Fruit fly (Drosophila melanogaster) whole organism, pupa: ENCODE measurements around the gene CG18478.
"Not testable (repeated sequence)": the region's sequence is repeated elsewhere in the genome, so short reads cannot be mapped to it uniquely, and the experiment has no call there.

Experiments used
- CG10348 ChIP-seq: fragments of 200-800 bp; sonication (Bioruptor generic); IDR thresholded peaks from 2 replicates; pipeline ENCODE4 v1.3.6; 2022; ENCODE audit warnings: missing biosample characterization, missing genetic modification characterization
- CG12605 ChIP-seq: fragments of 200-800 bp; sonication (Bioruptor generic); IDR thresholded peaks from 2 replicates; pipeline ENCODE4 v1.3.6; 2022; ENCODE audit warnings: missing biosample characterization, missing genetic modification characterization
- CG13204 ChIP-seq: fragments of 200-800 bp; sonication (Bioruptor generic); optimal IDR thresholded peaks from 2 replicates; lab custom pipeline; 2018; ENCODE audit warnings: missing biosample characterization, mild to moderate bottlenecking, missing genetic modification characterization, moderate library complexity
- CG14655 ChIP-seq: fragments of 200-800 bp; sonication (Bioruptor generic); optimal IDR thresholded peaks from 3 replicates; lab custom pipeline; 2017; ENCODE audit warnings: mild to moderate bottlenecking, missing biosample characterization, missing genetic modification reagents, missing genetic modification characterization
- CG15710 ChIP-seq: fragments of 200-800 bp; sonication (Bioruptor generic); optimal IDR thresholded peaks from 2 replicates; lab custom pipeline; 2018; ENCODE audit warnings: missing biosample characterization, mild to moderate bottlenecking, missing genetic modification characterization, moderate library complexity
- CG17806 ChIP-seq: fragments of 200-800 bp; sonication (Bioruptor generic); optimal IDR thresholded peaks from 2 replicates; lab custom pipeline; 2018; ENCODE audit warnings: missing biosample characterization, mild to moderate bottlenecking, missing genetic modification characterization, moderate library complexity
- CG32121 ChIP-seq: fragments of 200-800 bp; sonication (Bioruptor generic); IDR thresholded peaks from 2 replicates; pipeline ENCODE4 v1.3.6; 2022; ENCODE audit warnings: missing biosample characterization, missing genetic modification characterization
- CG34367 ChIP-seq: fragments of 200-800 bp; sonication (Bioruptor generic); optimal IDR thresholded peaks from 2 replicates; lab custom pipeline; 2018; ENCODE audit warnings: missing biosample characterization, mild to moderate bottlenecking, missing genetic modification characterization
- CG4496 ChIP-seq: fragments of 200-800 bp; sonication (Bioruptor generic); IDR thresholded peaks from 3 replicates; pipeline ENCODE4 v1.3.6; 2022; ENCODE audit warnings: missing biosample characterization, missing genetic modification characterization
- CG8159 ChIP-seq: fragments of 200-800 bp; sonication (Bioruptor generic); optimal IDR thresholded peaks from 3 replicates; lab custom pipeline; 2018; ENCODE audit warnings: missing biosample characterization, mild to moderate bottlenecking, missing genetic modification characterization, moderate library complexity
- CG8301 ChIP-seq: fragments of 200-800 bp; sonication (Bioruptor generic); optimal IDR thresholded peaks from 2 replicates; lab custom pipeline; 2018; ENCODE audit warnings: missing biosample characterization, mild to moderate bottlenecking, missing genetic modification characterization
- D1 ChIP-seq: fragments of 200-800 bp; sonication (Bioruptor generic); optimal IDR thresholded peaks from 2 replicates; lab custom pipeline; 2018; ENCODE audit warnings: missing biosample characterization, mild to moderate bottlenecking, missing genetic modification characterization, moderate library complexity
- Ets98B ChIP-seq: fragments of 200-800 bp; sonication (Bioruptor generic); IDR thresholded peaks from 2 replicates; pipeline ENCODE4 v1.3.6; 2022; ENCODE audit warnings: missing biosample characterization, missing genetic modification characterization
- Pif1B ChIP-seq: fragments of 200-800 bp; sonication (Bioruptor generic); optimal IDR thresholded peaks from 3 replicates; lab custom pipeline; 2016; ENCODE audit warnings: missing biosample characterization, missing genetic modification characterization
- fd96Ca ChIP-seq: fragments of 200-800 bp; sonication (Bioruptor generic); IDR thresholded peaks from 3 replicates; pipeline ENCODE4 v1.3.6; 2022; ENCODE audit warnings: missing biosample characterization, missing genetic modification characterization

The CG18478 gene

DNA sequence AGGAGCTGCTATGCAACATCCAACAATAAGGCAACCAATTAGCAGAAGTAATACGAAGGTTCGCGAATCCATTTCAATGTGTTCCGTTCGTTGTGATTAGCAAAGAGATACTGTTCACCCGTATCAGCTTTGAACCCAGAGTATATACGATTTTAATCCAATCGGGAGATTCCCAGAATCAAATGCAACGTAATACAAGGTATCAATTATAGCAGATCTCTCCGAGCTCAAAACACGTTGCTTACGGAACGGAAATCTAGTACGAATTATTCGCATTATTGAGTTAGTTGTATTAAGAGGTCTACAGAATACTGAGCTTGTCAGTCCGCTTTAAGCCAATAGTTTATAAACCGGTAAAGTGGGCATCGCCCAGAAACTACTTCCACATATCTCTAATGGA is 10.6 kb upstream of the CG18478 start, which contains the start of gene CG44141:
TSS of gene CG44141 (minus strand) at position 101 of the 400 bp plus-strand sequence.
- TF ChIP-seq CG34367 (tag; lab: Kevin White, UChicago); Ets98B (GFP tag; lab: Robert Waterston, UW); CG4496: not testable (repeated sequence)

DNA sequence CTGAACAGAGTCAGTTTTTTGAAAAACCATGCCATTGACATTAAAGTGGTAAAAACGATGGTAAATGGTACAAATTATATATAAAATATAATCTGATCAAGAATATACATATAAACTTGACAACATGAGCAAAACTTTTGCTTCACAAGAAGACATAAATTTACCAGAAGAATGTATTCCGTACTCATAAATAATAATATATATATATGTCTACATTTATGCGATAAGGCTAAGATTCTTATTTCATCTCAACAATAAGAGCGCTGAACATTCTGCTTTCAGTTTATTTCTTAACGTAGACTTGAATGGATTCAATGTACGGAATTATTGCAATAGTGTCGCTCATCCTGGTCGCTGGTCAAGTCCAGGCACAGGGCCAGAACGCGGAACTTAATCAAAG is 9.2 kb upstream of the CG18478 start, which contains the start of gene CG18477:
TSS of gene CG18477 (plus strand) at position 301 of the 400 bp plus-strand sequence.
- TF ChIP-seq CG13204 (GFP tag; lab: Kevin White, UChicago); CG4496; CG8159 (tag; lab: Kevin White, UChicago): not testable (repeated sequence)

DNA sequence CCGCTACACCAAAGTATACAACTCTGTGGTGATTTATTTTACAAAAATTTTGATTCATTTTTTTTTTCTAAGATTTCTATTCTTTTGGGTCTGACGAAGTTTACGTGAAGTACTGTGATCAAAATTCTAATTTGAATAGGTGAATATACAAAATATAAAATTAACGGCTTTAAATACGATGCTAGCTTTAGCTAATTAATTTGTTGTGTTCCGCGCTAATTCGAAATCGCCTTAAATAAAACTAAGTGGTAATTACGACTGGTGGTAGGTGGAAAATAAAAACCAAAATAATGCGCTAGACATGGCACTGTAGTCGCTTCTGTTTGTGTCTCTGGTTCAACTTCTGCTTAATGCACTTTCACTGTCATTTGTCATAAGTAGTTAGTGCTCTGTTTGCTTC is 6.0 kb downstream of the CG18478 start, which contains the start of gene CG43923:
TSS of gene CG43923 (minus strand) at position 101 of the 400 bp plus-strand sequence.
- TF ChIP-seq CG4496; Pif1B (GFP tag; lab: Kevin White, UChicago); CG14655 (GFP tag; lab: Kevin White, UChicago): not testable (repeated sequence)
- TF ChIP-seq, all 21 proteins: peak for 0; not testable (repeated sequence) for 21

DNA sequence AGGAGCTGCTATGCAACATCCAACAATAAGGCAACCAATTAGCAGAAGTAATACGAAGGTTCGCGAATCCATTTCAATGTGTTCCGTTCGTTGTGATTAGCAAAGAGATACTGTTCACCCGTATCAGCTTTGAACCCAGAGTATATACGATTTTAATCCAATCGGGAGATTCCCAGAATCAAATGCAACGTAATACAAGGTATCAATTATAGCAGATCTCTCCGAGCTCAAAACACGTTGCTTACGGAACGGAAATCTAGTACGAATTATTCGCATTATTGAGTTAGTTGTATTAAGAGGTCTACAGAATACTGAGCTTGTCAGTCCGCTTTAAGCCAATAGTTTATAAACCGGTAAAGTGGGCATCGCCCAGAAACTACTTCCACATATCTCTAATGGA is 24.4 kb downstream of the CG18478 start, which contains the start of gene CG44140:
TSS of gene CG44140 (minus strand) at position 101 of the 400 bp plus-strand sequence.
- not testable (repeated sequence) for TF ChIP-seq CG15710 (tag; lab: Kevin White, UChicago); CG32121; CG17806 (tag; lab: Kevin White, UChicago)

DNA sequence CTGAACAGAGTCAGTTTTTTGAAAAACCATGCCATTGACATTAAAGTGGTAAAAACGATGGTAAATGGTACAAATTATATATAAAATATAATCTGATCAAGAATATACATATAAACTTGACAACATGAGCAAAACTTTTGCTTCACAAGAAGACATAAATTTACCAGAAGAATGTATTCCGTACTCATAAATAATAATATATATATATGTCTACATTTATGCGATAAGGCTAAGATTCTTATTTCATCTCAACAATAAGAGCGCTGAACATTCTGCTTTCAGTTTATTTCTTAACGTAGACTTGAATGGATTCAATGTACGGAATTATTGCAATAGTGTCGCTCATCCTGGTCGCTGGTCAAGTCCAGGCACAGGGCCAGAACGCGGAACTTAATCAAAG is 25.8 kb downstream of the CG18478 start, which contains the start of gene CG31780:
TSS of gene CG31780 (plus strand) at position 301 of the 400 bp plus-strand sequence.
- TF ChIP-seq CG8301 (tag; lab: Kevin White, UChicago); CG15710 (tag; lab: Kevin White, UChicago); fd96Ca (GFP tag; lab: Robert Waterston, UW): not testable (repeated sequence)
- TF ChIP-seq, all 21 proteins: peak for 0; not testable (repeated sequence) for 21

DNA sequence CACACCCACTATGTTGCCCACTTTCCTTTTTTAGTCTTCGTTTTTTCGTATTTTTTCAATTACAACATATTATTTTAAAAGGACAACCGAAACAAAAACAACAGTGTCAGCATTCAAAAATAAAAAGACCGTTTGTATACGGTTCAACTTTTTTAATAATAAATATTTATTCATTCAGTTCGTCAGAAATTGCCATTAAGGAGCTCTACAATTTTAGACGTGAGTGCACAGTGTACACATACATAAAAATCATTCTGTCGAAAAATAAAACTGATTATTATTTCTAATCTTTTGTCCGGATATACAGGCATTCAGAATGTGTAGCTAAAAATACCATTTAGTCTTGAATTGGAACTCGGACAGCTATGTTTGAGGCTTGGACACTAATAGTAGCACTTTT is 34.9 kb downstream of the CG18478 start, which contains the start of gene CG31827:
TSS of gene CG31827 (plus strand) at position 301 of the 400 bp plus-strand sequence.
- TF ChIP-seq CG13204 (GFP tag; lab: Kevin White, UChicago); CG32121; CG10348 (GFP tag; lab: Robert Waterston, UW): not testable (repeated sequence)
- TF ChIP-seq, all 21 proteins: peak for 0; not testable (repeated sequence) for 21

DNA sequence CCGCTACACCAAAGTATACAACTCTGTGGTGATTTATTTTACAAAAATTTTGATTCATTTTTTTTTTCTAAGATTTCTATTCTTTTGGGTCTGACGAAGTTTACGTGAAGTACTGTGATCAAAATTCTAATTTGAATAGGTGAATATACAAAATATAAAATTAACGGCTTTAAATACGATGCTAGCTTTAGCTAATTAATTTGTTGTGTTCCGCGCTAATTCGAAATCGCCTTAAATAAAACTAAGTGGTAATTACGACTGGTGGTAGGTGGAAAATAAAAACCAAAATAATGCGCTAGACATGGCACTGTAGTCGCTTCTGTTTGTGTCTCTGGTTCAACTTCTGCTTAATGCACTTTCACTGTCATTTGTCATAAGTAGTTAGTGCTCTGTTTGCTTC is 41.0 kb downstream of the CG18478 start, which contains the start of gene CG43924:
TSS of gene CG43924 (minus strand) at position 101 of the 400 bp plus-strand sequence.
- TF ChIP-seq Pif1B (GFP tag; lab: Kevin White, UChicago); CG12605 (GFP tag; lab: Robert Waterston, UW); D1: not testable (repeated sequence)

DNA sequence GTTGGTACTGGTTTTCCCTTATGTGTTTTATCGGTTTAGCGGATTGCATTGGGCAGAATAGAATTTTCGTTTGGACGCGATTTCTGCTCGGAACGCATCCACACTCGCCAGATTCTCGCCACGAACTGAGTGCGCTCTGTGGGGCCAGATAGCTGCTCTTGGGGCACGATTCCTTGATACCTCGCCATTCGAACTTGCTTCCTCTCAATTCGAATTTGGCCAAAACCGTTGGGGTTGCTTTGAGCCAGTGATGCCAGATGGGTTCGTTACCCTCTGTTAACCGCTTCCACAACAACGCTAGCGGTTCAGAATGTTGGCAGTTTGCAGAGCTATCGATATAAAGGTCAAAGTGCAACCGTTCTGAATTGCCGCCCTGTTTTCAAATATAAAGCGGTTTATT is 48.2 kb downstream of the CG18478 start, which contains the start of gene stol:
TSS of gene stol (minus strand) at position 101 of the 400 bp plus-strand sequence.
- TF ChIP-seq CG15710 (tag; lab: Kevin White, UChicago); CG10348 (GFP tag; lab: Robert Waterston, UW); CG14655 (GFP tag; lab: Kevin White, UChicago): not testable (repeated sequence)
